Worm (Caenorhabditis elegans) whole organism, late embryonic: Measurements from ENCODE around the gene T24E12.2.

Experiments used
- C38D4.7 ChIP-seq: fragments of 200-800 bp; sonication (Bioruptor generic); optimal IDR thresholded peaks from 2 replicates; lab custom pipeline; 2018; ENCODE audit warnings: mild to moderate bottlenecking, missing genetic modification characterization, moderate library complexity, missing compliant biosample characterization
- K02D7.2 ChIP-seq: sonication (generic microtip); optimal IDR thresholded peaks from 2 replicates; lab custom pipeline; 2017; ENCODE audit warnings: mild to moderate bottlenecking, missing genetic modification characterization, missing compliant biosample characterization
- K09A11.1 ChIP-seq: sonication (generic microtip); optimal IDR thresholded peaks from 2 replicates; lab custom pipeline; 2017; ENCODE audit warnings: antibody characterized with exemption, mild to moderate bottlenecking, missing genetic modification characterization, missing compliant biosample characterization; ENCODE audit not compliant: insufficient read depth
- T23F11.4 ChIP-seq: fragments of 200-800 bp; sonication (Bioruptor generic); optimal IDR thresholded peaks from 2 replicates; lab custom pipeline; 2018; ENCODE audit warnings: mild to moderate bottlenecking, missing genetic modification characterization, missing compliant biosample characterization
- Y22D7AL.16 ChIP-seq: sonication (generic microtip); optimal IDR thresholded peaks from 2 replicates; lab custom pipeline; 2016; ENCODE audit warnings: missing genetic modification characterization, missing compliant biosample characterization
- ceh-18 ChIP-seq: sonication (generic microtip); optimal IDR thresholded peaks from 2 replicates; lab custom pipeline; 2016; ENCODE audit warnings: missing genetic modification characterization, missing compliant biosample characterization
- ceh-19 ChIP-seq: fragments of 200-800 bp; sonication (Bioruptor generic); optimal IDR thresholded peaks from 2 replicates; lab custom pipeline; 2018; ENCODE audit warnings: mild to moderate bottlenecking, missing genetic modification characterization, missing compliant biosample characterization
- ceh-2 ChIP-seq: sonication (generic microtip); optimal IDR thresholded peaks from 2 replicates; lab custom pipeline; 2016; ENCODE audit warnings: missing genotype, missing genetic modification characterization, missing compliant biosample characterization
- ceh-22 ChIP-seq: sonication (generic microtip); optimal IDR thresholded peaks from 2 replicates; lab custom pipeline; 2017; ENCODE audit warnings: missing biosample characterization, missing genetic modification characterization
- ceh-30 ChIP-seq: fragments of 150-350 bp; optimal IDR thresholded peaks from 2 replicates; lab custom pipeline; 2014; ENCODE audit warnings: missing biosample characterization, missing genetic modification characterization
- ceh-45 ChIP-seq: fragments of 200-800 bp; sonication (Bioruptor generic); IDR thresholded peaks from 2 replicates; pipeline ENCODE4 v1.3.6; 2022; ENCODE audit warnings: missing genetic modification reagents, missing genetic modification characterization, missing compliant biosample characterization
- ceh-9 ChIP-seq: sonication (generic microtip); optimal IDR thresholded peaks from 2 replicates; lab custom pipeline; 2016; ENCODE audit warnings: mild to moderate bottlenecking, missing genetic modification characterization, inconsistent platforms, missing compliant biosample characterization
- che-1 ChIP-seq: sonication (generic microtip); optimal IDR thresholded peaks from 2 replicates; lab custom pipeline; 2016; ENCODE audit warnings: mild to moderate bottlenecking, missing genetic modification characterization, missing compliant biosample characterization
- dmd-4 ChIP-seq: sonication (generic microtip); optimal IDR thresholded peaks from 2 replicates; lab custom pipeline; 2016; ENCODE audit warnings: borderline replicate concordance, missing genetic modification characterization, missing compliant biosample characterization
- elt-4 ChIP-seq: sonication (generic microtip); optimal IDR thresholded peaks from 2 replicates; lab custom pipeline; 2016; ENCODE audit warnings: missing genetic modification characterization, missing compliant biosample characterization
- eyg-1 ChIP-seq: sonication (generic microtip); optimal IDR thresholded peaks from 2 replicates; lab custom pipeline; 2016; ENCODE audit warnings: missing genotype, missing genetic modification characterization, missing compliant biosample characterization
- fkh-10 ChIP-seq: fragments of 150-350 bp; optimal IDR thresholded peaks from 2 replicates; lab custom pipeline; 2014; ENCODE audit warnings: missing biosample characterization, missing genetic modification reagents, missing genetic modification characterization
- gmeb-2 ChIP-seq: sonication (generic microtip); optimal IDR thresholded peaks from 2 replicates; lab custom pipeline; 2016; ENCODE audit warnings: missing genetic modification characterization, inconsistent platforms, missing compliant biosample characterization
- hlh-13 ChIP-seq: fragments of 200-800 bp; sonication (Bioruptor generic); optimal IDR thresholded peaks from 2 replicates; lab custom pipeline; 2018; ENCODE audit warnings: mild to moderate bottlenecking, missing genetic modification characterization, missing compliant biosample characterization
- hlh-30 ChIP-seq: sonication (generic microtip); optimal IDR thresholded peaks from 2 replicates; lab custom pipeline; 2017; ENCODE audit warnings: antibody characterized with exemption, missing genetic modification characterization, missing compliant biosample characterization; ENCODE audit not compliant: insufficient read depth
- hlh-6 ChIP-seq: sonication (generic microtip); optimal IDR thresholded peaks from 2 replicates; lab custom pipeline; 2016; ENCODE audit warnings: missing genotype, missing genetic modification characterization, missing compliant biosample characterization
- hlh-8 ChIP-seq: sonication (generic microtip); optimal IDR thresholded peaks from 2 replicates; lab custom pipeline; 2016; ENCODE audit warnings: missing genotype, missing genetic modification characterization, missing compliant biosample characterization
- lim-6 ChIP-seq: sonication (generic microtip); optimal IDR thresholded peaks from 2 replicates; lab custom pipeline; 2016; ENCODE audit warnings: missing genetic modification characterization, missing compliant biosample characterization
- pat-9 ChIP-seq: fragments of 200-800 bp; sonication (Bioruptor generic); optimal IDR thresholded peaks from 2 replicates; lab custom pipeline; 2018; ENCODE audit warnings: mild to moderate bottlenecking, missing genetic modification characterization, moderate library complexity, missing compliant biosample characterization
- pax-1 ChIP-seq: fragments of 150-350 bp; optimal IDR thresholded peaks from 2 replicates; lab custom pipeline; 2014; ENCODE audit warnings: missing biosample characterization, missing genetic modification characterization
- pqm-1 ChIP-seq: sonication (generic microtip); optimal IDR thresholded peaks from 2 replicates; lab custom pipeline; 2016; ENCODE audit warnings: missing genetic modification characterization, missing compliant biosample characterization
- rnt-1 ChIP-seq: sonication (generic microtip); optimal IDR thresholded peaks from 2 replicates; lab custom pipeline; 2016; ENCODE audit warnings: missing genetic modification characterization, missing compliant biosample characterization
- sdc-2 ChIP-seq: sonication (generic microtip); optimal IDR thresholded peaks from 2 replicates; lab custom pipeline; 2016; ENCODE audit warnings: missing genotype, missing genetic modification characterization, missing compliant biosample characterization
- sox-4 ChIP-seq: sonication (generic microtip); optimal IDR thresholded peaks from 2 replicates; lab custom pipeline; 2017; ENCODE audit warnings: mild to moderate bottlenecking, missing genetic modification characterization, inconsistent platforms, missing compliant biosample characterization
- tbx-2 ChIP-seq: sonication (generic microtip); optimal IDR thresholded peaks from 2 replicates; lab custom pipeline; 2016; ENCODE audit warnings: missing genetic modification characterization, missing compliant biosample characterization
- unc-3 ChIP-seq, 2 experiments: fragments of 200-800 bp in 1 of 2; sonication (Bioruptor generic) in 1 of 2; sonication (generic microtip) in 1 of 2; conservative IDR thresholded peaks in 1 of 2; optimal IDR thresholded peaks in 1 of 2; 2 replicates each; pipeline versions ENCODE4 v1.3.6 to Lab custom; 2016 to 2022; ENCODE audit warnings: missing compliant biosample characterization in 2 of 2, missing genetic modification characterization in 2 of 2, missing genetic modification reagents in 1 of 2
- unc-86 ChIP-seq: sonication (generic microtip); optimal IDR thresholded peaks from 2 replicates; lab custom pipeline; 2016; ENCODE audit warnings: missing genetic modification characterization, missing compliant biosample characterization
- ztf-16 ChIP-seq: sonication (generic microtip); optimal IDR thresholded peaks from 2 replicates; lab custom pipeline; 2017; ENCODE audit warnings: missing genetic modification characterization, missing compliant biosample characterization

T24E12.2 gene

DNA sequence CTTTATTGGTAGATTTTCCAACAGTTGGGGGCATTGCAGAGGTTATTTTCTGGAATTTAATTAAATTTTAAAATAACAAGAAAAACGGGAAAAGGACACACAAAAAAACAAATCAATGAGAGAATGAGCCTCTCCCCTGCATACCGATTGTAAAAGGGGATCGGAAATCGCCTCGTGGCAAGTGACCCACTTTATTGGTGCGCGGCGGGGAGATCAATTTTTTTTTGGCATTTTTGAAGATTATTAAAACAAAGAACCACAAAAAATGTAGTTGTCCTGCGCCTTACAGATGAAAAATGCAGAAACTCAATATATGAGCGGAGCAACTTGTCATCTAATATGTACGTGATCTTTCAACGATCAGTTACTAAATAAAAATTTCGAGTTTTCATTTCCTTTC is 38.5 kb downstream of the T24E12.2 start, which contains the start of gene F54D10.7:
F54D10.7 (minus strand) TSS at position 49 of the 400 bp plus-strand sequence.
- TF ChIP-seq ceh-18 (tag; lab: Kevin White, UChicago) (no peak), sox-4 (no peak), ceh-30 (tag; lab: Kevin White, UChicago) (no peak), eyg-1 (tag; lab: Kevin White, UChicago) (no peak), hlh-8 (tag; lab: Kevin White, UChicago) (no peak), hlh-6 (tag; lab: Kevin White, UChicago) (no peak), sdc-2 (tag; lab: Kevin White, UChicago) (no peak), tbx-2 (no peak), K02D7.2 (tag; lab: Kevin White, UChicago) (no peak), unc-86 (tag; lab: Kevin White, UChicago) (no peak), pat-9 (tag; lab: Kevin White, UChicago) (no peak), gmeb-2 (tag; lab: Kevin White, UChicago) (no peak), ceh-22 (tag; lab: Kevin White, UChicago) (no peak)

DNA sequence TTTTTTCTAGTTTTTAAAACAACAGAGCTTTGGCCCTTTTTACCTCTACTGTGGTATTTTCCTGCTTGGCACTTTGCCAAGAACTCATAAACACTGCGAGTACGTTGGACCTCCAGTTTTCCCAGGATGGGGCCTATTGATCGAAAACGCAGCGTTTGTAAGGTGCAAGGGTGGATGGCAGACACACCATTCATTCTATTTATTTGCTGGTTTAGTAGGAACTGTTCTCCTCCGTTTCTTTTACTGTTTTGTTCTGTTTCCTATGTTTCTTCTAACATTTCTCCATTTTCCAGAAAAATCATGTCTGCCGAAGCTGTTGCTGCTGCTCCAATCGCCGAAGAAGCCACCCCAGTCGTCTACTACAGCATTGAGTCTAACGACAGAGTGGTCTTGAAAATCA is 41.1 kb downstream of the T24E12.2 start, which contains the start of gene skr-15:
skr-15 (plus strand) TSS at position 301 of the 400 bp plus-strand sequence.
- no peak for TF ChIP-seq ceh-45 (GFP tag; lab: Robert Waterston, UW)
- no peak for TF ChIP-seq rnt-1 (tag; lab: Kevin White, UChicago)
- TF ChIP-seq che-1, result no peak
- TF ChIP-seq elt-4 (tag; lab: Kevin White, UChicago), result no peak
- TF ChIP-seq ceh-9 (tag; lab: Kevin White, UChicago), result no peak
- TF ChIP-seq hlh-13 (GFP tag; lab: Kevin White, UChicago), result no peak

DNA sequence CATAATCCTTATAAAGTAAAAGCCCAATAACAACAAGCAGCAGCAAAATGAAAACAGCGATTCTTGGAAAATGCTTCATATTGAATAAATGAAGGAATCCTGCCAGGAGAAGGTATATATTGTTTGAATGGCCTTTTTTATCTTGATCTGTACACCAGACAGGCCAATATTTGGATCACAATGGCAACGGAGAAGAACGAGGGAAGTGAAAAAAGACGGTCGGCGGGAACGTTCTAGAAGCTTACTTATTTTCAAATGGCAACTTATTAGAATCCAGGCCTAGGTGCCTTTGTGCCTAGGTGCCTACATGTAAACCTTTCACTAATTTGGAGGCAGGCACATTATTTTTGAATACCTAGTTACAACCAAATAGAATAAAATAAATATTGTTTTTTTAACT is 45.1 kb downstream of the T24E12.2 start, which contains the start of gene F54D10.8:
F54D10.8 (minus strand) TSS at position 101 of the 400 bp plus-strand sequence.
- TF ChIP-seq ceh-2 (tag; lab: Kevin White, UChicago) (no peak), K09A11.1 (tag; lab: Kevin White, UChicago) (no peak), tbx-2 (no peak), pax-1 (tag; lab: Kevin White, UChicago) (no peak), lim-6 (tag; lab: Kevin White, UChicago) (no peak), ceh-30 (tag; lab: Kevin White, UChicago) (no peak), rnt-1 (tag; lab: Kevin White, UChicago) (no peak), hlh-30 (tag; lab: Kevin White, UChicago) (no peak), ceh-19 (GFP tag; lab: Kevin White, UChicago) (no peak)

DNA sequence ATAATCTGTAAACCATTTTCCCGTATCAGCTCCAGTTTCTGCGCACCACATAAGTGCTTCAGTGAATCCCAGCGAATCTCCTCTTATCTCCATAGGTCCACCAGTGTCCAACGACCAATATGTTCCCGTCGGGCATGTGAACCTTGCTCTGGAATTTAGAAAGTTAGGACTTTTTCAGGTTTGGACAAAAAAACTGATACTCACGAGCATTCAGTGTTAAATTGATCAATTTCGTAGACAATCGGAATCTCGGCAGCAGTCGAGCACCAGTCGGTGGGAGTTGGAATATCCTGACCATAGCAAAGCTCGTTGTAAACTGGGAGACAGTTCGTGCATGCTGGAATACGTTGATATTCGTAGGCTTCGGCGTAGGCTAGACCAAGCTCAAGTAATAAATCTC is 46.9 kb downstream of the T24E12.2 start:
- no peak for TF ChIP-seq C38D4.7 (GFP tag; lab: Kevin White, UChicago)
- no peak for TF ChIP-seq dmd-4 (tag; lab: Kevin White, UChicago)
- TF ChIP-seq ceh-30 (tag; lab: Kevin White, UChicago), result no peak
- TF ChIP-seq ztf-16 (tag; lab: Kevin White, UChicago), result no peak
- no peak for TF ChIP-seq Y22D7AL.16
- TF ChIP-seq T23F11.4 (GFP tag; lab: Kevin White, UChicago), result no peak
- TF ChIP-seq ceh-2 (tag; lab: Kevin White, UChicago), result no peak
- TF ChIP-seq unc-3 (GFP tag; conservative IDR thresholded peaks at IDR 0.05; lab: Robert Waterston, UW), result no peak
- TF ChIP-seq unc-3 (tag; optimal IDR thresholded peaks at IDR 0.05; lab: Kevin White, UChicago), result no peak
- TF ChIP-seq unc-86 (tag; lab: Kevin White, UChicago), result no peak

DNA sequence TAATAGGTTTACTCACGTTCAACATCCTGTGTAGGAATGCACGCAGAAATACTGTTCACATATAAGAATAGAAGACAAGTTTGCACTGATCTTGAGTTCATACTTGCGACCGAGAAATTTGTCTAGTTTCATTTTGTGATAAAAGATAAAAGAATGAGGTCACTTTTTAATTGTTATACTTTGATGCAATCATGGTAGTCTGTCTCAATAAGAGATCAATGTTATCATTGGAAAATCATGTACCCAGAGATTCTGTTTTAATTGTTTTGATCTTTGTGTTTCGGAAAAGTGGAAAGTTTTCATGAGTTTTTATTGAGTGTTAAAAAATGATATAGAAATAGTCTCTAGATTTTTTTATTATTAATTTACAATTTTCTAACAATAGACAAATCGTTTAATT is 49.6 kb downstream of the T24E12.2 start, which contains the start of gene F54D10.9:
F54D10.9 (minus strand) TSS at position 101 of the 400 bp plus-strand sequence.
- TF ChIP-seq fkh-10 (GFP tag; lab: Kevin White, UChicago) (no peak), unc-86 (tag; lab: Kevin White, UChicago) (no peak), pqm-1 (tag; lab: Kevin White, UChicago) (no peak)
